Worm (Caenorhabditis elegans) whole organism, late embryonic: Measurements from ENCODE around the gene lgc-40.

ENCODE experiments used
- ahr-1 ChIP-seq: sonication (generic microtip); optimal IDR thresholded peaks from 2 replicates; lab custom pipeline; 2016; ENCODE audit warnings: missing genetic modification characterization, missing compliant biosample characterization
- ceh-9 ChIP-seq: sonication (generic microtip); optimal IDR thresholded peaks from 2 replicates; lab custom pipeline; 2016; ENCODE audit warnings: mild to moderate bottlenecking, missing genetic modification characterization, inconsistent platforms, missing compliant biosample characterization
- fkh-10 ChIP-seq: fragments of 150-350 bp; optimal IDR thresholded peaks from 2 replicates; lab custom pipeline; 2014; ENCODE audit warnings: missing biosample characterization, missing genetic modification reagents, missing genetic modification characterization
- lin-11 ChIP-seq: fragments of 200-800 bp; sonication (Bioruptor generic); optimal IDR thresholded peaks from 2 replicates; lab custom pipeline; 2018; ENCODE audit warnings: mild to moderate bottlenecking, missing genetic modification characterization, missing compliant biosample characterization
- pha-4 ChIP-seq: fragments of 150-350 bp; optimal IDR thresholded peaks from 2 replicates; lab custom pipeline; 2018; ENCODE audit warnings: missing biosample characterization, missing genetic modification reagents, missing genetic modification characterization
- rnt-1 ChIP-seq: sonication (generic microtip); optimal IDR thresholded peaks from 2 replicates; lab custom pipeline; 2016; ENCODE audit warnings: missing genetic modification characterization, missing compliant biosample characterization
- sox-4 ChIP-seq: sonication (generic microtip); optimal IDR thresholded peaks from 2 replicates; lab custom pipeline; 2017; ENCODE audit warnings: mild to moderate bottlenecking, missing genetic modification characterization, inconsistent platforms, missing compliant biosample characterization
- ttx-3 ChIP-seq: sonication (generic microtip); optimal IDR thresholded peaks from 2 replicates; lab custom pipeline; 2016; ENCODE audit warnings: missing genetic modification reagents, missing genetic modification characterization, missing compliant biosample characterization
- unc-42 ChIP-seq: sonication (generic microtip); optimal IDR thresholded peaks from 2 replicates; lab custom pipeline; 2016; ENCODE audit warnings: missing genotype, missing genetic modification characterization, missing compliant biosample characterization
- unc-55 ChIP-seq: sonication (generic microtip); optimal IDR thresholded peaks from 2 replicates; lab custom pipeline; 2017; ENCODE audit warnings: missing biosample characterization, missing genetic modification reagents, missing genetic modification characterization

ce11 chrX:2359797-2360196 is at the start of gene lgc-40:
- no peak for TF ChIP-seq lin-11
- no peak for TF ChIP-seq sox-4 (tag; lab: Kevin White, UChicago)
- TF ChIP-seq rnt-1: no peak
- TF ChIP-seq ahr-1 (tag; lab: Kevin White, UChicago): no peak
- TF ChIP-seq ttx-3: no peak
- no peak for TF ChIP-seq fkh-10
- TF ChIP-seq unc-42 (tag; lab: Kevin White, UChicago): no peak
- no peak for TF ChIP-seq ceh-9 (tag; lab: Kevin White, UChicago)
- TF ChIP-seq pha-4: no peak
- no peak for TF ChIP-seq unc-55 (GFP tag; lab: Kevin White, UChicago)
